Worm (Caenorhabditis elegans) whole organism, dauer: ENCODE results near the gene clec-49.
"Not testable (repeated sequence)": the region's sequence is repeated elsewhere in the genome, so short reads cannot be mapped to it uniquely, and the experiment has no call there.

ENCODE experiments used
- unc-62 ChIP-seq: sonication (generic microtip); optimal IDR thresholded peaks from 2 replicates; lab custom pipeline; 2017; ENCODE audit warnings: missing biosample characterization, missing genetic modification reagents, missing genetic modification characterization

clec-49 gene

ce11 chrV:19715847-19716246 is 35.2 kb downstream of the clec-49 start, which contains the start of gene Y43F8C.17:
Gene Y43F8C.17, plus strand, starts transcription at chrV:19716147.
- no peak for TF ChIP-seq unc-62 (GFP tag; lab: Kevin White, UChicago)

- TF ChIP-seq unc-62 (GFP tag; lab: Kevin White, UChicago) = no peak
Measured at ce11 chrV:19715419-19715818, 35.6 kb downstream of the clec-49 start, which contains the start of gene Y43F8C.16. Gene Y43F8C.16, minus strand, starts transcription at chrV:19715519.

- not testable (repeated sequence) for TF ChIP-seq unc-62 (GFP tag; lab: Kevin White, UChicago)
Measured at ce11 chrV:19711646-19712045, 39.4 kb downstream of the clec-49 start, which contains the start of gene Y43F8C.23. Gene Y43F8C.23, minus strand, starts transcription at chrV:19711746.

- TF ChIP-seq unc-62 (GFP tag; lab: Kevin White, UChicago) = not testable (repeated sequence)
Measured at ce11 chrV:19710514-19710913, 40.5 kb downstream of the clec-49 start, which contains the start of gene Y43F8C.15. Gene Y43F8C.15, minus strand, starts transcription at chrV:19710614.

ce11 chrV:19708849-19709248 is 42.2 kb downstream of the clec-49 start, which contains the start of gene srv-3:
Gene srv-3, minus strand, starts transcription at chrV:19708949.
- TF ChIP-seq unc-62 (GFP tag; lab: Kevin White, UChicago) = no peak
